Fruit fly (Drosophila melanogaster): ENCODE data around the gene comm3.

DNA sequence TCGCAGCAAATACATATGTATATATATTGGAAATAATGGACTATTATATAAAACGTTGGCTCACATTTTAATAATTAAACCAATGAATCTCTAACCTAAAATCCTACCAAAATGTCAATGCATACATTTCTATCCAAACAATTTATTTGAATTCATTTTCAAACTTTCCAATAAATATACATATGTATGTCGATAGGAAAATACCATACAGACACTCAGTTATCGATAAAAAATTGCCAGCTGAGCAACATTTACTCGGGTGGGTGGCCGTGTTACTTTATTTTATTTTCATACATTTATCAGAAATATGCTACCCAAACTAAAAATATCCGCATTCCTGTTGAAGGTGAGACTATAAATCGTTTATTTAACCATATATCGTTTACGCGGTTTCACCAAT is 71.2 kb downstream of the comm3 start, which contains the start of gene Ufsp2:
- no peak for TF ChIP-seq EcR (GFP tag; optimal IDR thresholded peaks at IDR 0.05)
- TF ChIP-seq psq (optimal IDR thresholded peaks at IDR 0.05), result no peak

All from whole organism.